Worm (Caenorhabditis elegans) whole organism, L4 larva: ENCODE data around the gene clec-245.

Experiments used
- F44E2.7 ChIP-seq: fragments of 200-800 bp; sonication (Bioruptor generic); IDR thresholded peaks from 2 replicates; pipeline ENCODE4 v2.1.2; 2022; ENCODE audit warnings: missing genetic modification characterization, missing compliant biosample characterization
- skn-1 ChIP-seq: fragments of 150-350 bp; optimal IDR thresholded peaks from 2 replicates; lab custom pipeline; 2014; ENCODE audit warnings: missing biosample characterization, missing genetic modification characterization
- unc-62 ChIP-seq, 3 experiments: fragments of 150-350 bp in 1 of 3; sonication (generic microtip); optimal IDR thresholded peaks in 2 of 3; peaks in 1 of 3; 1 replicate in 1 of 3; 2 replicates in 2 of 3; lab custom pipeline; 2014 to 2017; ENCODE audit warnings: missing biosample characterization in 3 of 3, missing genetic modification characterization in 3 of 3, missing genetic modification reagents in 3 of 3, missing genotype in 1 of 3
- zag-1 ChIP-seq: fragments of 150-350 bp; optimal IDR thresholded peaks from 2 replicates; lab custom pipeline; 2014; ENCODE audit warnings: missing biosample characterization, missing genetic modification characterization

- TF ChIP-seq skn-1 (no peak), zag-1 (no peak), unc-62 (GFP tag; optimal IDR thresholded peaks at IDR 0.05 in 1 of 2; lab: Kevin White, UChicago) (no peak), unc-62 (tag; optimal IDR thresholded peaks at IDR 0.05; lab: Kevin White, UChicago) (no peak), F44E2.7 (no peak)
These were observed 3.3 kb downstream of the clec-245 start, which contains the start of gene C31G12.3 for ce11 chrV:18184910-18185309.
